Worm (Caenorhabditis elegans): ENCODE results near the gene F43C11.2.

F43C11.2 gene

ce11 chrII:2374973-2375372 is 20.4 kb downstream of the F43C11.2 start, which contains the start of gene F16G10.2:
F16G10.2 (plus strand) TSS chrII:2375273.
- TF ChIP-seq lin-15B (tag; optimal IDR thresholded peaks at IDR 0.05), result no peak
- TF ChIP-seq nhr-11 (tag; optimal IDR thresholded peaks at IDR 0.05), result no peak
- TF ChIP-seq skn-1 (tag; optimal IDR thresholded peaks at IDR 0.05), result no peak
- TF ChIP-seq elt-3 (tag; optimal IDR thresholded peaks at IDR 0.05), result no peak
- no peak for TF ChIP-seq zag-1 (tag; optimal IDR thresholded peaks at IDR 0.05)
- TF ChIP-seq nhr-43 (tag; optimal IDR thresholded peaks at IDR 0.05; ENCODE audit: poor library complexity, severe bottlenecking), result no peak
- TF ChIP-seq fkh-10 (GFP tag; optimal IDR thresholded peaks at IDR 0.05), result no peak
- TF ChIP-seq ztf-4 (tag; optimal IDR thresholded peaks at IDR 0.05), result no peak
- TF ChIP-seq nhr-67 (tag; optimal IDR thresholded peaks at IDR 0.05), result no peak
- TF ChIP-seq pqm-1 (tag; optimal IDR thresholded peaks at IDR 0.05), result no peak
- TF ChIP-seq snpc-4 (tag; optimal IDR thresholded peaks at IDR 0.05), result no peak
- no peak for TF ChIP-seq nhr-77 (tag; optimal IDR thresholded peaks at IDR 0.05)
- TF ChIP-seq elt-1 (tag; optimal IDR thresholded peaks at IDR 0.05), result no peak
- no peak for TF ChIP-seq fkh-2 (tag; optimal IDR thresholded peaks at IDR 0.05)
- no peak for TF ChIP-seq eor-1 (tag; optimal IDR thresholded peaks at IDR 0.05)
- TF ChIP-seq daf-12 (tag; optimal IDR thresholded peaks at IDR 0.05), result no peak
- no peak for TF ChIP-seq jun-1 (tag; optimal IDR thresholded peaks at IDR 0.05)
- TF ChIP-seq pha-4 (tag; optimal IDR thresholded peaks at IDR 0.05), result no peak

- TF ChIP-seq fkh-2 (tag; optimal IDR thresholded peaks at IDR 0.05) (no peak), egl-5 (tag; optimal IDR thresholded peaks at IDR 0.05) (no peak), egl-27 (tag; optimal IDR thresholded peaks at IDR 0.05) (no peak), ceh-82 (tag; optimal IDR thresholded peaks at IDR 0.05) (no peak), eor-1 (tag; optimal IDR thresholded peaks at IDR 0.05) (no peak), unc-39 (tag; optimal IDR thresholded peaks at IDR 0.05) (no peak), lsy-12 (tag; optimal IDR thresholded peaks at IDR 0.05) (no peak)
Observed at ce11 chrII:2377751-2378150, 23.2 kb downstream of the F43C11.2 start, which contains the start of gene F16G10.6. F16G10.6 (minus strand) TSS chrII:2377851.

ce11 chrII:2378465-2379009 is 24.0 kb downstream of the F43C11.2 start:
- TF ChIP-seq pqm-1 (tag; optimal IDR thresholded peaks at IDR 0.05), result peak; percentile 98
- TF ChIP-seq fos-1 (tag; optimal IDR thresholded peaks at IDR 0.05), result peak; percentile 80
- no peak for TF ChIP-seq mml-1 (tag; optimal IDR thresholded peaks at IDR 0.05)
- no peak for TF ChIP-seq nhr-11 (tag; optimal IDR thresholded peaks at IDR 0.05)
- TF ChIP-seq ceh-28 (tag; optimal IDR thresholded peaks at IDR 0.05), result peak; percentile 5
- no peak for TF ChIP-seq nhr-23 (tag; optimal IDR thresholded peaks at IDR 0.05)
- peak; percentile 100 for TF ChIP-seq elt-2 (tag; optimal IDR thresholded peaks at IDR 0.05)
- TF ChIP-seq lsy-12 (tag; optimal IDR thresholded peaks at IDR 0.05), result peak; percentile 91
- peak; percentile 79 for TF ChIP-seq pha-4 (tag; optimal IDR thresholded peaks at IDR 0.05)
- TF ChIP-seq jun-1 (tag; optimal IDR thresholded peaks at IDR 0.05), result peak; percentile 99
- TF ChIP-seq egl-27 (tag; optimal IDR thresholded peaks at IDR 0.05), result peak; percentile 93

ce11 chrII:2379673-2380072 is 25.1 kb downstream of the F43C11.2 start:
- no peak for TF ChIP-seq fos-1 (tag; optimal IDR thresholded peaks at IDR 0.05)
- no peak for TF ChIP-seq elt-3 (tag; optimal IDR thresholded peaks at IDR 0.05)
- TF ChIP-seq ztf-11 (tag; optimal IDR thresholded peaks at IDR 0.05), result no peak
- TF ChIP-seq mdl-1 (tag; optimal IDR thresholded peaks at IDR 0.05), result no peak
- TF ChIP-seq lin-15B (tag; optimal IDR thresholded peaks at IDR 0.05), result no peak
- TF ChIP-seq nhr-237 (tag; optimal IDR thresholded peaks at IDR 0.05), result no peak

ce11 chrII:2380174-2380573 is 25.6 kb downstream of the F43C11.2 start, which contains the start of gene F16G10.7:
F16G10.7 (minus strand) TSS chrII:2380274.
- peak; percentile 38 for TF ChIP-seq nfya-1 (tag; optimal IDR thresholded peaks at IDR 0.05; ENCODE audit: insufficient read depth)
- TF ChIP-seq zag-1 (tag; optimal IDR thresholded peaks at IDR 0.05), result no peak
- TF ChIP-seq ceh-9 (tag; optimal IDR thresholded peaks at IDR 0.05), result no peak

ce11 chrII:2383334-2383733 is 28.8 kb downstream of the F43C11.2 start, which contains the start of gene F16G10.8:
F16G10.8 (minus strand) TSS chrII:2383434.
- TF ChIP-seq pha-4 (tag; optimal IDR thresholded peaks at IDR 0.05) (no peak), nhr-67 (tag; optimal IDR thresholded peaks at IDR 0.05) (no peak), fos-1 (tag; optimal IDR thresholded peaks at IDR 0.05) (no peak), nhr-28 (tag; optimal IDR thresholded peaks at IDR 0.05) (no peak), elt-1 (tag; optimal IDR thresholded peaks at IDR 0.05) (no peak), nhr-23 (tag; optimal IDR thresholded peaks at IDR 0.05) (no peak), aly-2 (tag; optimal IDR thresholded peaks at IDR 0.05) (no peak), R02D3.7 (tag; optimal IDR thresholded peaks at IDR 0.05) (no peak), daf-12 (tag; optimal IDR thresholded peaks at IDR 0.05) (no peak), pqm-1 (tag; optimal IDR thresholded peaks at IDR 0.05) (no peak), eor-1 (tag; optimal IDR thresholded peaks at IDR 0.05) (no peak), elt-2 (tag; optimal IDR thresholded peaks at IDR 0.05) (no peak), ztf-11 (tag; optimal IDR thresholded peaks at IDR 0.05) (no peak), nhr-43 (tag; optimal IDR thresholded peaks at IDR 0.05; ENCODE audit: poor library complexity, severe bottlenecking) (no peak), tbx-2 (tag; optimal IDR thresholded peaks at IDR 0.05) (no peak), ZK546.5 (tag; optimal IDR thresholded peaks at IDR 0.05) (no peak), hmg-11 (tag; optimal IDR thresholded peaks at IDR 0.05) (no peak), jun-1 (tag; optimal IDR thresholded peaks at IDR 0.05) (no peak), ceh-9 (tag; optimal IDR thresholded peaks at IDR 0.05) (no peak)
